Fruit fly (Drosophila melanogaster) whole organism, embryonic: Measurements from ENCODE around the gene Polr3E.
A peak's percentile ranks its signal among the peaks of the same experiment; 100 is the strongest.

ENCODE experiments used
- Atf3 ChIP-seq: fragments of 200-800 bp; sonication (Bioruptor generic); optimal IDR thresholded peaks from 3 replicates; lab custom pipeline; 2016; ENCODE audit warnings: missing biosample characterization, missing genetic modification characterization
- Atf6 ChIP-seq: fragments of 200-800 bp; sonication (Bioruptor generic); IDR thresholded peaks from 2 replicates; pipeline ENCODE4 v1.3.6; 2022; ENCODE audit warnings: missing biosample characterization, missing genetic modification characterization
- BEAF-32 ChIP-seq: fragments of 200-800 bp; sonication (Bioruptor generic); optimal IDR thresholded peaks from 3 replicates; lab custom pipeline; 2017; ENCODE audit warnings: missing biosample characterization, missing genetic modification characterization, mild to moderate bottlenecking, moderate library complexity, missing genetic modification reagents
- CG10147 ChIP-seq: fragments of 200-800 bp; sonication (Bioruptor generic); optimal IDR thresholded peaks from 2 replicates; lab custom pipeline; 2019; ENCODE audit warnings: missing biosample characterization, mild to moderate bottlenecking, missing genetic modification characterization, moderate library complexity
- CG10267 ChIP-seq: fragments of 200-800 bp; sonication (Bioruptor generic); optimal IDR thresholded peaks from 2 replicates; lab custom pipeline; 2018; ENCODE audit warnings: missing biosample characterization, mild to moderate bottlenecking, missing genetic modification characterization, moderate library complexity
- CG13775 ChIP-seq: fragments of 200-800 bp; sonication (Bioruptor generic); optimal IDR thresholded peaks from 3 replicates; lab custom pipeline; 2017; ENCODE audit warnings: missing biosample characterization, mild to moderate bottlenecking, missing genetic modification characterization
- CG14050 ChIP-seq: fragments of 200-800 bp; sonication (Bioruptor generic); IDR thresholded peaks from 3 replicates; pipeline ENCODE4 v1.3.6; 2022; ENCODE audit warnings: missing biosample characterization, missing genetic modification characterization
- CG15479 ChIP-seq: fragments of 200-800 bp; sonication (Bioruptor generic); optimal IDR thresholded peaks from 3 replicates; lab custom pipeline; 2019; ENCODE audit warnings: missing biosample characterization, mild to moderate bottlenecking, missing genetic modification characterization, moderate library complexity
- CG16779 ChIP-seq: fragments of 200-800 bp; sonication (Bioruptor generic); IDR thresholded peaks from 2 replicates; pipeline ENCODE4 v1.3.6; 2022; ENCODE audit warnings: missing biosample characterization, missing genetic modification characterization
- CG18476 ChIP-seq: fragments of 200-800 bp; sonication (Bioruptor generic); optimal IDR thresholded peaks from 2 replicates; lab custom pipeline; 2016; ENCODE audit warnings: missing biosample characterization, mild to moderate bottlenecking, missing genetic modification characterization
- CG2129 ChIP-seq: fragments of 200-800 bp; sonication (Bioruptor generic); IDR thresholded peaks from 2 replicates; pipeline ENCODE4 v1.3.6; 2022; ENCODE audit warnings: missing biosample characterization, missing genetic modification characterization; ENCODE audit not compliant: partially characterized antibody
- CG33557 ChIP-seq: fragments of 200-800 bp; sonication (Bioruptor generic); optimal IDR thresholded peaks from 2 replicates; lab custom pipeline; 2019; ENCODE audit warnings: missing biosample characterization, mild to moderate bottlenecking, missing genetic modification characterization, moderate library complexity
- CG34376 ChIP-seq: fragments of 200-800 bp; sonication (Bioruptor generic); optimal IDR thresholded peaks from 2 replicates; lab custom pipeline; 2018; ENCODE audit warnings: missing biosample characterization, mild to moderate bottlenecking, missing genetic modification characterization
- CG3726 ChIP-seq: fragments of 200-800 bp; sonication (Bioruptor generic); IDR thresholded peaks from 3 replicates; pipeline ENCODE4, ENCODE4 v1.3.6; 2022; ENCODE audit warnings: missing biosample characterization, missing genetic modification characterization
- CG8290 ChIP-seq, 3 experiments: fragments of 200-800 bp; sonication (Bioruptor generic); optimal IDR thresholded peaks; 2 replicates each; lab custom pipeline; 2016 to 2019; ENCODE audit warnings: missing biosample characterization in 3 of 3, missing genetic modification characterization in 3 of 3, mild to moderate bottlenecking in 2 of 3, moderate library complexity in 1 of 3
- CG8765 ChIP-seq: fragments of 200-800 bp; sonication (Bioruptor generic); IDR thresholded peaks from 2 replicates; pipeline ENCODE4 v1.3.6; 2022; ENCODE audit warnings: missing biosample characterization, missing genetic modification characterization
- CG8944 ChIP-seq: fragments of 200-800 bp; sonication (Bioruptor generic); optimal IDR thresholded peaks from 3 replicates; lab custom pipeline; 2016; ENCODE audit warnings: missing biosample characterization, missing genetic modification characterization
- Camta ChIP-seq: fragments of 200-800 bp; sonication (Bioruptor generic); optimal IDR thresholded peaks from 2 replicates; lab custom pipeline; 2016; ENCODE audit warnings: missing biosample characterization, missing genetic modification characterization
- Dbx ChIP-seq: fragments of 200-800 bp; sonication (Bioruptor generic); IDR thresholded peaks from 3 replicates; pipeline ENCODE4 v1.3.6; 2022; ENCODE audit warnings: missing biosample characterization, missing genetic modification characterization
- Drgx ChIP-seq: fragments of 200-800 bp; sonication (Bioruptor generic); IDR thresholded peaks from 2 replicates; pipeline ENCODE4 v1.3.6; 2022; ENCODE audit warnings: missing biosample characterization, missing genetic modification characterization
- Gsc ChIP-seq: fragments of 200-800 bp; sonication (Bioruptor generic); IDR thresholded peaks from 2 replicates; pipeline ENCODE4 v1.3.6; 2022; ENCODE audit warnings: missing biosample characterization, missing genetic modification characterization
- Hr39 ChIP-seq: fragments of >200 bp; optimal IDR thresholded peaks from 2 replicates; lab custom pipeline; 2017
- MESR4 ChIP-seq: fragments of 200-800 bp; sonication (Bioruptor generic); optimal IDR thresholded peaks from 2 replicates; lab custom pipeline; 2018; ENCODE audit warnings: missing biosample characterization, mild to moderate bottlenecking, missing genetic modification characterization, moderate library complexity
- Med ChIP-seq: fragments of 200-800 bp; sonication (Bioruptor generic); peaks from one replicate; lab custom pipeline; 2016; ENCODE audit warnings: missing biosample characterization, missing genetic modification characterization, mild to moderate bottlenecking, inconsistent platforms, moderate library complexity
- NC2α ChIP-seq: fragments of 200-800 bp; sonication (Bioruptor generic); optimal IDR thresholded peaks from 2 replicates; lab custom pipeline; 2016; ENCODE audit warnings: missing biosample characterization, missing genetic modification characterization
- NC2β ChIP-seq: fragments of 200-800 bp; sonication (Bioruptor generic); optimal IDR thresholded peaks from 2 replicates; lab custom pipeline; 2016; ENCODE audit warnings: missing biosample characterization, missing genetic modification characterization
- Oaz ChIP-seq: fragments of 200-800 bp; sonication (Bioruptor generic); IDR thresholded peaks from 2 replicates; pipeline ENCODE4 v1.3.6; 2022; ENCODE audit warnings: missing biosample characterization, missing genetic modification characterization
- Pdp1 ChIP-seq, 2 experiments: fragments of 200-800 bp; sonication (Bioruptor generic); optimal IDR thresholded peaks; 3 replicates each; lab custom pipeline; 2016; ENCODE audit warnings: missing biosample characterization in 2 of 2, missing genetic modification characterization in 2 of 2, mild to moderate bottlenecking in 1 of 2, moderate library complexity in 1 of 2
- Ssrp ChIP-seq: fragments of 200-800 bp; sonication (Bioruptor generic); optimal IDR thresholded peaks from 2 replicates; lab custom pipeline; 2018; ENCODE audit warnings: missing biosample characterization, mild to moderate bottlenecking, missing genetic modification characterization, moderate library complexity
- abd-A ChIP-seq: fragments of 200-800 bp; sonication (Bioruptor generic); optimal IDR thresholded peaks from 3 replicates; lab custom pipeline; 2019; ENCODE audit warnings: missing biosample characterization, mild to moderate bottlenecking, missing genetic modification characterization, moderate library complexity
- ap ChIP-seq: fragments of 200-800 bp; sonication (Bioruptor generic); IDR thresholded peaks from 2 replicates; pipeline ENCODE4 v1.3.6; 2022; ENCODE audit warnings: missing biosample characterization, missing genetic modification characterization
- gcm2 ChIP-seq: fragments of 200-800 bp; sonication (Bioruptor generic); optimal IDR thresholded peaks from 2 replicates; lab custom pipeline; 2016; ENCODE audit warnings: missing biosample characterization, missing genetic modification characterization
- grau ChIP-seq: fragments of 200-800 bp; optimal IDR thresholded peaks from 3 replicates; lab custom pipeline; 2019; ENCODE audit warnings: missing biosample characterization, mild to moderate bottlenecking, missing genetic modification characterization, moderate library complexity
- hbn ChIP-seq: fragments of 200-800 bp; sonication (Bioruptor generic); IDR thresholded peaks from 2 replicates; pipeline ENCODE4 v1.3.6; 2022; ENCODE audit warnings: missing biosample characterization, missing genetic modification characterization; ENCODE audit not compliant: partially characterized antibody
- kni ChIP-seq: fragments of 200-800 bp; sonication (Bioruptor generic); optimal IDR thresholded peaks from 3 replicates; lab custom pipeline; 2017; ENCODE audit warnings: mild to moderate bottlenecking, missing biosample characterization, missing genetic modification reagents, missing genetic modification characterization
- mam ChIP-seq: fragments of 200-800 bp; sonication (Bioruptor generic); optimal IDR thresholded peaks from 3 replicates; lab custom pipeline; 2016; ENCODE audit warnings: missing biosample characterization, missing genetic modification characterization
- pnt ChIP-seq: fragments of 200-800 bp; sonication (Bioruptor generic); optimal IDR thresholded peaks from 3 replicates; lab custom pipeline; 2016; ENCODE audit warnings: missing biosample characterization, missing genetic modification characterization
- prd ChIP-seq, 3 experiments: fragments of >200 bp in 2 of 3; fragments of 200-800 bp in 1 of 3; sonication (Bioruptor generic) in 1 of 3; optimal IDR thresholded peaks in 2 of 3; IDR thresholded peaks in 1 of 3; 2 replicates in 2 of 3; 3 replicates in 1 of 3; pipeline versions ENCODE4 v1.3.6 to Lab custom; 2017 to 2022; ENCODE audit warnings: missing biosample characterization in 1 of 3, missing genetic modification characterization in 1 of 3
- repo ChIP-seq: fragments of 200-800 bp; sonication (Bioruptor generic); optimal IDR thresholded peaks from 2 replicates; lab custom pipeline; 2016; ENCODE audit warnings: missing biosample characterization, missing genetic modification characterization
- sc ChIP-seq, 3 experiments: fragments of >200 bp in 2 of 3; fragments of 200-800 bp in 1 of 3; sonication (Bioruptor generic) in 1 of 3; optimal IDR thresholded peaks; 2 replicates in 2 of 3; 3 replicates in 1 of 3; lab custom pipeline; 2017; ENCODE audit warnings: mild to moderate bottlenecking in 1 of 3, missing biosample characterization in 1 of 3, missing genetic modification characterization in 1 of 3, missing genetic modification reagents in 1 of 3
- scrt ChIP-seq: fragments of 200-800 bp; sonication (Bioruptor generic); optimal IDR thresholded peaks from 2 replicates; lab custom pipeline; 2018; ENCODE audit warnings: missing biosample characterization, mild to moderate bottlenecking, missing genetic modification characterization, moderate library complexity
- sisA ChIP-seq: fragments of 200-800 bp; sonication (Bioruptor generic); IDR thresholded peaks from 2 replicates; pipeline ENCODE4 v1.3.6; 2022; ENCODE audit warnings: missing biosample characterization, missing genetic modification characterization
- tll ChIP-seq, 2 experiments: fragments of 200-800 bp in 1 of 2; fragments of >200 bp in 1 of 2; sonication (Bioruptor generic) in 1 of 2; optimal IDR thresholded peaks; 2 replicates each; lab custom pipeline; 2017 to 2019; ENCODE audit warnings: missing biosample characterization in 2 of 2, missing genetic modification characterization in 2 of 2, mild to moderate bottlenecking in 1 of 2, moderate library complexity in 1 of 2
- tna ChIP-seq: fragments of 200-800 bp; sonication (Bioruptor generic); IDR thresholded peaks from 2 replicates; pipeline ENCODE4 v1.3.6; 2022; ENCODE audit warnings: missing biosample characterization, missing genetic modification characterization; ENCODE audit not compliant: partially characterized antibody
- twi ChIP-seq: fragments of 200-800 bp; optimal IDR thresholded peaks from 2 replicates; lab custom pipeline; 2019; ENCODE audit warnings: missing biosample characterization, mild to moderate bottlenecking, missing genetic modification characterization, moderate library complexity
- z ChIP-seq: fragments of 200-800 bp; sonication (Bioruptor generic); IDR thresholded peaks from 3 replicates; pipeline ENCODE4 v1.3.6; 2022; ENCODE audit warnings: missing biosample characterization, missing genetic modification characterization
- zf30C ChIP-seq: fragments of 200-800 bp; sonication (Bioruptor generic); optimal IDR thresholded peaks from 3 replicates; lab custom pipeline; 2018; ENCODE audit warnings: missing biosample characterization, mild to moderate bottlenecking, missing genetic modification characterization

Polr3E gene

dm6 chr3L:21007364-21008254, 24.0 kb upstream of the Polr3E start (continued):
- TF ChIP-seq CG10267 (tag; lab: Kevin White, UChicago) (no peak), NC2α (peak; percentile 11), Drgx (GFP tag; lab: Robert Waterston, UW) (no peak), CG3726 (GFP tag; lab: Robert Waterston, UW) (no peak), hbn (no peak), CG34376 (no peak), CG10147 (GFP tag; lab: Kevin White, UChicago) (no peak), CG14050 (GFP tag; lab: Robert Waterston, UW) (no peak), CG2129 (no peak), grau (tag; lab: Kevin White, UChicago) (no peak), Ssrp (no peak), CG13775 (GFP tag; lab: Kevin White, UChicago) (peak; percentile 38), z (peak; percentile 79), gcm2 (no peak), tna (no peak), Med (GFP tag; lab: Kevin White, UChicago) (peak; percentile 83), twi (tag; lab: Kevin White, UChicago) (peak; percentile 30), Gsc (no peak), scrt (no peak), CG8290 (GFP tag; optimal IDR thresholded peaks at IDR 0.05; lab: Kevin White, UChicago) (no peak), CG8290 (tag; optimal IDR thresholded peaks at IDR 0.05; lab: Kevin White, UChicago) (peak in 1 of 2 experiments; percentile 43), sc (optimal IDR thresholded peaks at IDR 0.05; lab: Kevin White, UChicago) (no peak), sc (GFP tag; optimal IDR thresholded peaks at IDR 0.05; lab: Kevin White, UChicago) (peak; percentile 39), sisA (GFP tag; lab: Robert Waterston, UW) (no peak), kni (GFP tag; lab: Kevin White, UChicago) (peak; percentile 83), Oaz (GFP tag; lab: Robert Waterston, UW) (no peak), CG16779 (GFP tag; lab: Robert Waterston, UW) (no peak), zf30C (no peak), Pdp1 (GFP tag; optimal IDR thresholded peaks at IDR 0.05; lab: Kevin White, UChicago) (peak in 1 of 2 experiments; percentile 87), CG15479 (GFP tag; lab: Kevin White, UChicago) (peak; percentile 86), CG18476 (GFP tag; lab: Kevin White, UChicago) (no peak), CG8944 (GFP tag; lab: Kevin White, UChicago) (no peak), BEAF-32 (GFP tag; lab: Kevin White, UChicago) (no peak), abd-A (no peak), pnt (GFP tag; lab: Kevin White, UChicago) (peak; percentile 32), mam (GFP tag; lab: Kevin White, UChicago) (no peak), NC2β (peak; percentile 5), ap (GFP tag; lab: Robert Waterston, UW) (no peak), prd (optimal IDR thresholded peaks at IDR 0.05; lab: Kevin White, UChicago) (no peak), prd (GFP tag; IDR thresholded peaks at IDR 0.05; lab: Robert Waterston, UW) (no peak), Dbx (no peak), Hr39 (no peak), repo (GFP tag; lab: Kevin White, UChicago) (no peak), Atf6 (GFP tag; lab: Robert Waterston, UW) (no peak), MESR4 (GFP tag; lab: Kevin White, UChicago) (no peak), Camta (peak; percentile 19), tll (GFP tag; optimal IDR thresholded peaks at IDR 0.05; lab: Kevin White, UChicago) (peak in 1 of 2 experiments; percentile 57), Atf3 (GFP tag; lab: Kevin White, UChicago) (no peak), CG8765 (no peak), CG33557 (peak; percentile 77)
